Worm (Caenorhabditis elegans): ENCODE data around the gene srd-13.

DNA sequence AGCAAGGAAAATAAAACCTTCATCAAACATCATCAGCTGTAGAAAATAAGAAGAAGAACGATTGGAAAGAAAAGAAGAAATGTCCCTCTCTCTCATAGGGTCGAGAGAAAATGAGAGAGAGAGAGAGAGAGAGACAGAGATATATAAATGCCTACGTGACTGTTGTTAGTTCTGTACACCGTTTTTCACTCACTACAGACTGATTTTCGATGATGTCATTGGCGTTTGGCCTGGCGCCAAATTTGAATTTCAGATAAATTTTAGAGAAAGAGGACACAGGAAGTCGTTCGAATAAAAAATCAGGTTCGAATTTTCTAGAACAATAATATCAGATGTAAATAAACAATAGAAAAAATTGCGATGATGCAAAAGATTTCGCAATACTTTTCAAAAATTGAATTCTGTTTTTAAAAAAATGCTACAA lies 20.5 kb upstream of the srd-13 start:
- no peak for TF ChIP-seq ama-1 (optimal IDR thresholded peaks at IDR 0.05)
- no peak for TF ChIP-seq fkh-10 (GFP tag; optimal IDR thresholded peaks at IDR 0.05)
- no peak for TF ChIP-seq zag-1 (tag; optimal IDR thresholded peaks at IDR 0.05)
- no peak for TF ChIP-seq C04F5.9 (tag; optimal IDR thresholded peaks at IDR 0.05)
- no peak for TF ChIP-seq sup-37 (GFP tag; optimal IDR thresholded peaks at IDR 0.05)
- TF ChIP-seq unc-62 (GFP tag; optimal IDR thresholded peaks at IDR 0.05) = no peak
- no peak for TF ChIP-seq pag-3 (tag; optimal IDR thresholded peaks at IDR 0.05; ENCODE audit: borderline replicate concordance, insufficient read depth)
- TF ChIP-seq nhr-28 (tag; optimal IDR thresholded peaks at IDR 0.05) = peak; percentile 31
- TF ChIP-seq hpl-2 (GFP tag; optimal IDR thresholded peaks at IDR 0.05) = no peak

All from whole organism, L1 larva.